Worm (Caenorhabditis elegans): Measurements from ENCODE around the gene F48E8.4.

The F48E8.4 gene

ce11 chrIII:5472693-5473092 lies 19.3 kb downstream of the F48E8.4 start:
- no peak for TF ChIP-seq unc-62 (GFP tag; optimal IDR thresholded peaks at IDR 0.05)
- no peak for TF ChIP-seq sem-2 (GFP tag; optimal IDR thresholded peaks at IDR 0.05)
- no peak for TF ChIP-seq nhr-28 (tag; optimal IDR thresholded peaks at IDR 0.05)
- TF ChIP-seq lin-32 (GFP tag; optimal IDR thresholded peaks at IDR 0.05): no peak
- no peak for TF ChIP-seq ceh-39 (tag; optimal IDR thresholded peaks at IDR 0.05)
- no peak for TF ChIP-seq lsy-2 (tag; optimal IDR thresholded peaks at IDR 0.05)
- TF ChIP-seq M03D4.4 (tag; optimal IDR thresholded peaks at IDR 0.05): no peak
- no peak for TF ChIP-seq ces-1 (GFP tag; optimal IDR thresholded peaks at IDR 0.05)

- no peak for TF ChIP-seq ceh-39 (tag; optimal IDR thresholded peaks at IDR 0.05)
Measured at ce11 chrIII:5474176-5474575, 20.8 kb downstream of the F48E8.4 start, which contains the start of gene lon-1. Gene lon-1, plus strand, starts transcription at chrIII:5474476.

- TF ChIP-seq ceh-43 (GFP tag; optimal IDR thresholded peaks at IDR 0.05) (no peak), lsy-2 (tag; optimal IDR thresholded peaks at IDR 0.05) (no peak)
Measured at ce11 chrIII:5478011-5478410, 24.6 kb downstream of the F48E8.4 start, which contains the start of gene R02F2.10. Gene R02F2.10, plus strand, starts transcription at chrIII:5478311.

ce11 chrIII:5478824-5479368 lies 25.5 kb downstream of the F48E8.4 start, which contains the start of the genes R02F2.6 and R02F2.5:
Gene R02F2.6, minus strand, starts transcription at chrIII:5478924.
Gene R02F2.5, plus strand, starts transcription at chrIII:5479318.
- TF ChIP-seq sptf-1 (tag; optimal IDR thresholded peaks at IDR 0.05) (no peak), tbx-8 (GFP tag; optimal IDR thresholded peaks at IDR 0.05) (no peak), pha-4 (tag; optimal IDR thresholded peaks at IDR 0.05) (no peak), ceh-83 (GFP tag; optimal IDR thresholded peaks at IDR 0.05) (no peak)

ce11 chrIII:5479493-5480167 lies 26.2 kb downstream of the F48E8.4 start:
- TF ChIP-seq nhr-28 (tag; optimal IDR thresholded peaks at IDR 0.05): no peak
- TF ChIP-seq ceh-39 (tag; optimal IDR thresholded peaks at IDR 0.05): no peak
- no peak for TF ChIP-seq elt-3 (tag; optimal IDR thresholded peaks at IDR 0.05)
- no peak for TF ChIP-seq sem-2 (GFP tag; optimal IDR thresholded peaks at IDR 0.05)
- no peak for TF ChIP-seq nhr-237 (tag; optimal IDR thresholded peaks at IDR 0.05)
- no peak for TF ChIP-seq sptf-1 (tag; optimal IDR thresholded peaks at IDR 0.05)
- no peak for TF ChIP-seq lin-32 (GFP tag; optimal IDR thresholded peaks at IDR 0.05)
- TF ChIP-seq pha-4 (tag; optimal IDR thresholded peaks at IDR 0.05): no peak

- TF ChIP-seq zip-8 (tag; optimal IDR thresholded peaks at IDR 0.05): peak; percentile 92
Measured at ce11 chrIII:5480889-5481288, 27.5 kb downstream of the F48E8.4 start.

ce11 chrIII:5483738-5484315 lies 30.4 kb downstream of the F48E8.4 start, which contains the start of the genes R02F2.7 and R02F2.4:
Gene R02F2.7, minus strand, starts transcription at chrIII:5483773.
Gene R02F2.4, plus strand, starts transcription at chrIII:5484289.
- TF ChIP-seq ceh-83 (GFP tag; optimal IDR thresholded peaks at IDR 0.05): no peak
- no peak for TF ChIP-seq blmp-1 (tag; optimal IDR thresholded peaks at IDR 0.05)
- TF ChIP-seq ces-1 (GFP tag; optimal IDR thresholded peaks at IDR 0.05): no peak
- TF ChIP-seq nhr-237 (tag; optimal IDR thresholded peaks at IDR 0.05): no peak
- TF ChIP-seq ceh-43 (GFP tag; optimal IDR thresholded peaks at IDR 0.05): no peak
- no peak for TF ChIP-seq hlh-1 (tag; optimal IDR thresholded peaks at IDR 0.05)
- no peak for TF ChIP-seq nhr-28 (tag; optimal IDR thresholded peaks at IDR 0.05)
- TF ChIP-seq nhr-2 (tag; optimal IDR thresholded peaks at IDR 0.05): no peak
- no peak for TF ChIP-seq M03D4.4 (tag; optimal IDR thresholded peaks at IDR 0.05)
- TF ChIP-seq cnd-1 (tag; optimal IDR thresholded peaks at IDR 0.05): no peak

DNA sequence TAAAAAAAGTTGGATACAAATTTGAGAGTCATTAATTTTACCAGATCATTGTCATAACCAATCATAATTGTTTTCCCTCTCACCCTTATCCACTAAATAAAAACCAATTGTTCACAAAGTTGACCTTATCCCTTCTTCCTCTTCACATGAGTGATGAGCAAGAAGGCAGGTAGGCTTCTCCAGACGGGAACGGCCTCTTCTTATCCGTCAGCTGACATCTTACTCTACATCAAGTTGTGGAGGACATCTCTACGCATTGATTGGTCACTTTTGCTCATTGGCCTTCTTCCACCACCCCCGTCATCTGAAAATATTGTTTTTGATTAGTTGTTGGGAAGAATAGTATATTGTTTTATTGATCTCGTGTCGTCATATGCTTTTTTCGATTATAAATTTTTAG lies 33.0 kb downstream of the F48E8.4 start:
- TF ChIP-seq unc-120 (tag; optimal IDR thresholded peaks at IDR 0.05; ENCODE audit: poor library complexity, severe bottlenecking): peak; percentile 58
- no peak for TF ChIP-seq nhr-237 (tag; optimal IDR thresholded peaks at IDR 0.05)
- TF ChIP-seq sem-2 (GFP tag; optimal IDR thresholded peaks at IDR 0.05): no peak
- TF ChIP-seq lin-13 (tag; optimal IDR thresholded peaks at IDR 0.05): no peak
- no peak for TF ChIP-seq mls-2 (tag; optimal IDR thresholded peaks at IDR 0.05)
- no peak for TF ChIP-seq ces-1 (GFP tag; optimal IDR thresholded peaks at IDR 0.05)
- peak; percentile 60 for TF ChIP-seq unc-62 (GFP tag; optimal IDR thresholded peaks at IDR 0.05)
- TF ChIP-seq hlh-1 (tag; optimal IDR thresholded peaks at IDR 0.05): peak; percentile 95
